Worm (Caenorhabditis elegans) whole organism, L3 larva: Measurements from ENCODE around the gene C31G12.4.

Experiments
- aly-2 ChIP-seq: fragments of 150-350 bp; optimal IDR thresholded peaks from 2 replicates; lab custom pipeline; 2014; ENCODE audit warnings: missing biosample characterization, missing genetic modification characterization
- ama-1 ChIP-seq: fragments of 150-350 bp; optimal IDR thresholded peaks from 2 replicates; lab custom pipeline; 2018
- nhr-25 ChIP-seq: sonication (generic microtip); optimal IDR thresholded peaks from 2 replicates; lab custom pipeline; 2017; ENCODE audit warnings: missing biosample characterization, missing genetic modification characterization
- nhr-28 ChIP-seq: fragments of 150-350 bp; optimal IDR thresholded peaks from 2 replicates; lab custom pipeline; 2014; ENCODE audit warnings: missing biosample characterization, missing genetic modification characterization
- nhr-77 ChIP-seq: fragments of 150-350 bp; optimal IDR thresholded peaks from 2 replicates; lab custom pipeline; 2014; ENCODE audit warnings: missing biosample characterization, missing genetic modification characterization
- unc-62 ChIP-seq: fragments of 150-350 bp; sonication (generic microtip); optimal IDR thresholded peaks from 4 replicates; lab custom pipeline; 2014; ENCODE audit warnings: missing biosample characterization, missing genetic modification reagents, missing genetic modification characterization

- TF ChIP-seq nhr-25 (tag; lab: Kevin White, UChicago) = no peak
- no peak for TF ChIP-seq ama-1 (lab: Kevin White, UChicago)
- no peak for TF ChIP-seq nhr-28 (tag; lab: Kevin White, UChicago)
- no peak for TF ChIP-seq nhr-77 (tag; lab: Kevin White, UChicago)
- no peak for TF ChIP-seq unc-62 (GFP tag; lab: Kevin White, UChicago)
- no peak for TF ChIP-seq aly-2
These were observed 15.1 kb downstream of the C31G12.4 start for ce11 chrV:18163434-18163833.
